Worm (Caenorhabditis elegans): Measurements from ENCODE around the gene gmpr-1.
A peak's percentile ranks its signal among the peaks of the same experiment; 100 is the strongest.

gmpr-1 gene

ce11 chrV:4400118-4400517 is 28.9 kb upstream of the gmpr-1 start, which contains the start of gene F13A2.4:
Gene F13A2.4, minus strand, starts transcription at chrV:4400218.
- no peak for TF ChIP-seq ztf-29 (GFP tag; IDR thresholded peaks at IDR 0.05)
- no peak for TF ChIP-seq klf-2 (GFP tag; conservative IDR thresholded peaks at IDR 0.05)
- no peak for TF ChIP-seq cog-1 (tag; optimal IDR thresholded peaks at IDR 0.05)
- TF ChIP-seq T22C8.4 (GFP tag; IDR thresholded peaks at IDR 0.05): no peak

DNA sequence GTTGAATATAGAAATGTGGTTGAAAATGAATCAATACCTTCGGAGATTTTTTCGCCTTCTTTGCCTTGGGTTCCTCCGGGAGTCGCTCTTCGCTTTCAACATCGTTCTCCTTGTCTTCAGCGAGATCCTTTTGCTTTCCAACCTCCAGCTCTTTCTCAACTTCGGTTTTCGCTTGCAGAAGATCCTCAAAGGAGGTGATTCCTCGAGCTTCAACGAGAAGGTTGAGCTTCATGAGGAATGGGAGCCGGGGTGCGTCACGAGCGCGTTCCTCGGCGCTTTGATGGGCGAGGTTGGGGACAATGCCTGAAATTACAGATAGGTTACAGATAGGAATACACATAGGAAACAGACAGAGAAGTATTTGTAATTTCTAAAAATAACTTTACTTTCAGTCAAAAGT is 27.7 kb upstream of the gmpr-1 start:
- TF ChIP-seq ref-1 (GFP tag; conservative IDR thresholded peaks at IDR 0.05) (no peak), klf-2 (GFP tag; conservative IDR thresholded peaks at IDR 0.05) (no peak), cog-1 (tag; optimal IDR thresholded peaks at IDR 0.05) (no peak), T22C8.4 (GFP tag; IDR thresholded peaks at IDR 0.05) (no peak), tab-1 (GFP tag; IDR thresholded peaks at IDR 0.05) (no peak), ztf-23 (GFP tag; IDR thresholded peaks at IDR 0.05) (no peak), med-1 (GFP tag; optimal IDR thresholded peaks at IDR 0.05; ENCODE audit: insufficient read depth) (no peak), flt-1 (GFP tag; IDR thresholded peaks at IDR 0.05) (no peak), ztf-29 (GFP tag; IDR thresholded peaks at IDR 0.05) (no peak)

DNA sequence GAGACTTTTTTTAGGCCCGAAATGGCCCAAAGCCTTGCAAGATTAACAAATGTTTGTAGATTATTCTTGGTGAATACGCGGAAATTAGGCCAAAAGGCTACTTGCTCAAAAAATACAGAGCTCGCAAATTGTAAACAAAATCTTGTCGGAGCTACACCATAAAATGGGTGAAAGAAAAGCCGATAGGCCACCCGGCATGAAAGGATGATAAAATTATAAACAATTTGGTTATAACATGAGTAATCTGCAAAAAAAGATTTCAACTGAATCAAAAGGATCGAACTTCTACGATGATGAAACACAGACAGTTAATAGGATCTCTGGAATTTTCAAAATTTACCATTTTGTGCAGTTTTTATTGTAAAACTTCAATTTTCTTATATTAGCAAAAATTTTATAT is 26.9 kb upstream of the gmpr-1 start:
- TF ChIP-seq T22C8.4 (GFP tag; IDR thresholded peaks at IDR 0.05) (no peak), tab-1 (GFP tag; IDR thresholded peaks at IDR 0.05) (no peak), klf-2 (GFP tag; conservative IDR thresholded peaks at IDR 0.05) (no peak), cog-1 (tag; optimal IDR thresholded peaks at IDR 0.05) (no peak), med-1 (GFP tag; optimal IDR thresholded peaks at IDR 0.05; ENCODE audit: insufficient read depth) (no peak), ref-1 (GFP tag; conservative IDR thresholded peaks at IDR 0.05) (no peak), ztf-29 (GFP tag; IDR thresholded peaks at IDR 0.05) (no peak), flt-1 (GFP tag; IDR thresholded peaks at IDR 0.05) (no peak), ztf-23 (GFP tag; IDR thresholded peaks at IDR 0.05) (no peak)

- TF ChIP-seq med-1 (GFP tag; optimal IDR thresholded peaks at IDR 0.05; ENCODE audit: insufficient read depth): no peak
- no peak for TF ChIP-seq T22C8.4 (GFP tag; IDR thresholded peaks at IDR 0.05)
- TF ChIP-seq ref-1 (GFP tag; conservative IDR thresholded peaks at IDR 0.05): no peak
These were observed 25.1 kb upstream of the gmpr-1 start, which contains the start of gene F13A2.3 for ce11 chrV:4396257-4396656. Gene F13A2.3, minus strand, starts transcription at chrV:4396357.

- TF ChIP-seq T22C8.4 (GFP tag; IDR thresholded peaks at IDR 0.05) (no peak), klf-2 (GFP tag; conservative IDR thresholded peaks at IDR 0.05) (no peak), ztf-29 (GFP tag; IDR thresholded peaks at IDR 0.05) (no peak), flt-1 (GFP tag; IDR thresholded peaks at IDR 0.05) (no peak), tab-1 (GFP tag; IDR thresholded peaks at IDR 0.05) (no peak), ztf-23 (GFP tag; IDR thresholded peaks at IDR 0.05) (no peak), med-1 (GFP tag; optimal IDR thresholded peaks at IDR 0.05; ENCODE audit: insufficient read depth) (no peak), cog-1 (tag; optimal IDR thresholded peaks at IDR 0.05) (no peak), ref-1 (GFP tag; conservative IDR thresholded peaks at IDR 0.05) (no peak)
These were observed 16.7 kb upstream of the gmpr-1 start for ce11 chrV:4387916-4388315.

- TF ChIP-seq flt-1 (GFP tag; IDR thresholded peaks at IDR 0.05) (no peak), cog-1 (tag; optimal IDR thresholded peaks at IDR 0.05) (no peak), ref-1 (GFP tag; conservative IDR thresholded peaks at IDR 0.05) (no peak)
These were observed 16.2 kb upstream of the gmpr-1 start, which contains the start of gene F13A2.9 for ce11 chrV:4387402-4387801. Gene F13A2.9, minus strand, starts transcription at chrV:4387502.

DNA sequence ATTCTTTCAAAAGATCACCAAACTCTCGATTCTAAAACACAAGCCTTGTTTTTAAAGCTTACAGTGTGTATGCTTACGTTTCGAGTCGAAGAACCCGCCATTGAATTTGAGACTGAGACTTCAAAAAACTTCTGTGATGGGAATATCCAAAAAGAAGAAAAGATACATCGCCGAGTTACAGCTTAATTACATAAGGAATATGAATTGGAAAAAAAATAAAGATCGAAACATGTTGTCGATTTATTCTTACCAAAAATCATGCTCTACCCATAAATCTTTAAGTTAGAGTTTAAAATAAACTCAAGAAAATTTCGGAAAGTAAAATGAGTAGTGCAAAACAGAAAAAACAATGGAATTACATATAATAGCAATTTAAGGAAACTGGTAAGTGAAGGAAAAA is 15.0 kb upstream of the gmpr-1 start, which contains the start of gene F13A2.10:
Gene F13A2.10 (minus strand): TSS at position 101 of the 400 bp plus-strand sequence.
- TF ChIP-seq T22C8.4 (GFP tag; IDR thresholded peaks at IDR 0.05): no peak
- TF ChIP-seq ztf-29 (GFP tag; IDR thresholded peaks at IDR 0.05): no peak
- no peak for TF ChIP-seq tab-1 (GFP tag; IDR thresholded peaks at IDR 0.05)
- TF ChIP-seq med-1 (GFP tag; optimal IDR thresholded peaks at IDR 0.05; ENCODE audit: insufficient read depth): no peak
- TF ChIP-seq ref-1 (GFP tag; conservative IDR thresholded peaks at IDR 0.05): no peak

- TF ChIP-seq klf-2 (GFP tag; conservative IDR thresholded peaks at IDR 0.05): no peak
- TF ChIP-seq ref-1 (GFP tag; conservative IDR thresholded peaks at IDR 0.05): no peak
- no peak for TF ChIP-seq T22C8.4 (GFP tag; IDR thresholded peaks at IDR 0.05)
- no peak for TF ChIP-seq flt-1 (GFP tag; IDR thresholded peaks at IDR 0.05)
- TF ChIP-seq med-1 (GFP tag; optimal IDR thresholded peaks at IDR 0.05; ENCODE audit: insufficient read depth): no peak
- TF ChIP-seq ztf-29 (GFP tag; IDR thresholded peaks at IDR 0.05): no peak
These were observed 13.3 kb upstream of the gmpr-1 start, which contains the start of gene F13A2.2 for ce11 chrV:4384482-4384881. Gene F13A2.2, minus strand, starts transcription at chrV:4384582.

ce11 chrV:4382298-4382697 is 11.1 kb upstream of the gmpr-1 start, which contains the start of gene F13A2.1:
Gene F13A2.1, minus strand, starts transcription at chrV:4382398.
- no peak for TF ChIP-seq med-1 (GFP tag; optimal IDR thresholded peaks at IDR 0.05; ENCODE audit: insufficient read depth)
- no peak for TF ChIP-seq ztf-23 (GFP tag; IDR thresholded peaks at IDR 0.05)
- no peak for TF ChIP-seq ztf-29 (GFP tag; IDR thresholded peaks at IDR 0.05)

DNA sequence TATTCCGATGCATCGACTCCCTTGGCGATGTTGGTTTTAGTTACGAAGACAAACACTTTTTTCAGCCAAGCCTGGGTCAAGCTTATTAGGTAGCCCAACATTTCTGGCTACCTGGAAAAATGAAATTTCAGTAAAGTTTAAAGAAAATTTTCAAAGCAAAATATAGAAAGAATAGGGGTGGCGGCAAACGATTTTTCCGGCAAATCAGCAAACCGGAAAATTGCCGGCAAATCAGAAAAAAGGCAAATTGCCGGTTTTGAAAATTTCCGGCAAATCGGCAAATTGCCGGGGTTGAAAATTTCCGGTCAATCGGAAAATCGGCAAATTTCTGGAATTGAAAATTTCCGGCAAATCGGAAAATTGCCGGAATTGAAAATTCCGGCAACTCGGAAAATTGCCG is 6.4 kb upstream of the gmpr-1 start, which contains the start of gene F32D1.8:
Gene F32D1.8 (minus strand): TSS at position 101 of the 400 bp plus-strand sequence.
- TF ChIP-seq ztf-23 (GFP tag; IDR thresholded peaks at IDR 0.05) (0 out of 2 replicates have a peak, but pooled peaks have one; percentile 17), T22C8.4 (GFP tag; IDR thresholded peaks at IDR 0.05) (no peak)

- no peak for TF ChIP-seq cog-1 (tag; optimal IDR thresholded peaks at IDR 0.05)
- TF ChIP-seq klf-2 (GFP tag; conservative IDR thresholded peaks at IDR 0.05): no peak
- TF ChIP-seq med-1 (GFP tag; optimal IDR thresholded peaks at IDR 0.05; ENCODE audit: insufficient read depth): no peak
- TF ChIP-seq ref-1 (GFP tag; conservative IDR thresholded peaks at IDR 0.05): no peak
These were observed 4.8 kb upstream of the gmpr-1 start, which contains the start of gene F32D1.7 for ce11 chrV:4375807-4376564. Gene F32D1.7, minus strand, starts transcription at chrV:4376173.

Data from whole organism, midembryonic.